Fruit fly (Drosophila melanogaster) S2 (cell line): Measurements from ENCODE around the gene IRSp53.
A peak's percentile ranks its signal among the peaks of the same experiment; 100 is the strongest.

Experiments
- CG8478 ChIP-seq: fragments of >200 bp; optimal IDR thresholded peaks from 2 replicates; lab custom pipeline; 2018
- CTCF ChIP-seq, 2 experiments: fragments of >200 bp; optimal IDR thresholded peaks; 2 replicates each; lab custom pipeline; 2018

dm6 chr3L:11210517-11210916 lies 74.7 kb downstream of the IRSp53 start, which contains the start of the genes Ube3a and CG7600:
- TF ChIP-seq CG8478 (lab: Kevin White, UChicago) (no peak), CTCF (optimal IDR thresholded peaks at IDR 0.05; lab: Kevin White, UChicago) (peak in 1 of 2 experiments; percentile 54)
